Fruit fly (Drosophila melanogaster): ENCODE measurements around the gene CG6144.

The CG6144 gene

DNA sequence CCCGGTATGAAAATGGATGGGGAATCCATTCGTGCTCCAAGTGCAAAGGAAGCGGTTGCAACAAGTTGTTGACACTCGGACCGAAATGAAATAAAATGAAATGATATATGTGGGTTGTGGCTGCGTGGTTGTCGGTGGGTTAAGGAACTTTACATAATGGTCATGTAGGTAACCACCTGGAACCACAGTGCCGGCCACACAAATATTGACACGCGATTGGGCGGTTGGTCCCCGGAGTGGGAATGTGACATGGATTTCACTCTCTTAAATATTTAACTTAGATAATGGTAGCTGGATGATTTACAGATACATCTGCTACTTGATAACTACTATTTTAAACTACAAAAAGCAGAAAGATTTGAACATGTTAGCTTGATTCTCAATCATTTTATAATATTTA, 16.4 kb downstream of the CG6144 start (continued):
- peak; percentile 55; the same call in 2 of the 3 replicates for TF ChIP-seq zfh1 (GFP tag; IDR thresholded peaks at IDR 0.05)
- no peak for TF ChIP-seq Ets65A (GFP tag)
- TF ChIP-seq chm (GFP tag; IDR thresholded peaks at IDR 0.05): peak; percentile 29; the same call in 1 of the 2 replicates
- no peak for TF ChIP-seq CG8359 (GFP tag; optimal IDR thresholded peaks at IDR 0.05; ENCODE audit: borderline replicate concordance)
- peak; percentile 48 for TF ChIP-seq CG3407 (GFP tag; optimal IDR thresholded peaks at IDR 0.05)
- TF ChIP-seq Sox102F (GFP tag; optimal IDR thresholded peaks at IDR 0.05): no peak
- TF ChIP-seq CG17385 (GFP tag; optimal IDR thresholded peaks at IDR 0.05): no peak
- no peak for TF ChIP-seq CG7556 (GFP tag; optimal IDR thresholded peaks at IDR 0.05)
- TF ChIP-seq Doc3 (GFP tag; IDR thresholded peaks at IDR 0.05; ENCODE audit: partially characterized antibody): no peak
- TF ChIP-seq HLH54F (GFP tag; optimal IDR thresholded peaks at IDR 0.05): no peak
- TF ChIP-seq CG2129 (GFP tag; IDR thresholded peaks at IDR 0.05; ENCODE audit: partially characterized antibody): no peak
- TF ChIP-seq CG13624 (GFP tag; optimal IDR thresholded peaks at IDR 0.05): no peak
- TF ChIP-seq tx (GFP tag; optimal IDR thresholded peaks at IDR 0.05): no peak
- TF ChIP-seq CG7928 (GFP tag; optimal IDR thresholded peaks at IDR 0.05): no peak
- TF ChIP-seq CG4854 (GFP tag; optimal IDR thresholded peaks at IDR 0.05): no peak
- TF ChIP-seq CG15011 (GFP tag; optimal IDR thresholded peaks at IDR 0.05): no peak
- TF ChIP-seq CG15696 (tag; optimal IDR thresholded peaks at IDR 0.05): peak; percentile 81
- no peak for TF ChIP-seq gem (tag; optimal IDR thresholded peaks at IDR 0.05)
- no peak for TF ChIP-seq CG17912 (GFP tag; optimal IDR thresholded peaks at IDR 0.05)
- no peak for TF ChIP-seq ind (GFP tag; optimal IDR thresholded peaks at IDR 0.05)
- TF ChIP-seq HmgZ (tag; optimal IDR thresholded peaks at IDR 0.05): no peak
- no peak for TF ChIP-seq CG3281 (GFP tag; optimal IDR thresholded peaks at IDR 0.05)
- no peak for TF ChIP-seq Gug (GFP tag; IDR thresholded peaks at IDR 0.05)
- TF ChIP-seq schlank (tag; optimal IDR thresholded peaks at IDR 0.05): no peak
- TF ChIP-seq pum (GFP tag; optimal IDR thresholded peaks at IDR 0.05): no peak
- no peak for TF ChIP-seq CG3726 (GFP tag; IDR thresholded peaks at IDR 0.05)
- TF ChIP-seq CG4328 (GFP tag; optimal IDR thresholded peaks at IDR 0.05): no peak
- no peak for TF ChIP-seq sim (GFP tag; IDR thresholded peaks at IDR 0.05)
- TF ChIP-seq sug (tag; optimal IDR thresholded peaks at IDR 0.05): no peak
- TF ChIP-seq Jarid2 (GFP tag; optimal IDR thresholded peaks at IDR 0.05): no peak
- no peak for TF ChIP-seq B-H2 (GFP tag; optimal IDR thresholded peaks at IDR 0.05)
- no peak for TF ChIP-seq CG7372 (GFP tag; IDR thresholded peaks at IDR 0.05)
- no peak for TF ChIP-seq cad (GFP tag; optimal IDR thresholded peaks at IDR 0.05)
- TF ChIP-seq ato (GFP tag; IDR thresholded peaks at IDR 0.05; ENCODE audit: partially characterized antibody): no peak
- TF ChIP-seq CG9727 (GFP tag; optimal IDR thresholded peaks at IDR 0.05): peak; percentile 40
- TF ChIP-seq Chrac-16 (GFP tag; optimal IDR thresholded peaks at IDR 0.05): no peak
- TF ChIP-seq CG18764 (GFP tag; optimal IDR thresholded peaks at IDR 0.05): no peak
- no peak for TF ChIP-seq Fer1 (GFP tag; optimal IDR thresholded peaks at IDR 0.05)
- TF ChIP-seq CG15479 (GFP tag; optimal IDR thresholded peaks at IDR 0.05): no peak
- TF ChIP-seq Lhr (GFP tag; optimal IDR thresholded peaks at IDR 0.05): no peak
- TF ChIP-seq MTF-1 (GFP tag; optimal IDR thresholded peaks at IDR 0.05; ENCODE audit: borderline replicate concordance): peak; percentile 65
- TF ChIP-seq CG2120 (GFP tag; optimal IDR thresholded peaks at IDR 0.05): no peak
- TF ChIP-seq sima (GFP tag; optimal IDR thresholded peaks at IDR 0.05): no peak
- no peak for TF ChIP-seq lab (GFP tag; optimal IDR thresholded peaks at IDR 0.05)
- peak; percentile 27; the same call in 1 of the 2 replicates for TF ChIP-seq ara (GFP tag; IDR thresholded peaks at IDR 0.05)
- no peak for TF ChIP-seq Dip2 (GFP tag; IDR thresholded peaks at IDR 0.05)
- peak; percentile 4 for TF ChIP-seq Blimp-1 (GFP tag; optimal IDR thresholded peaks at IDR 0.05)
- TF ChIP-seq Dp (GFP tag; optimal IDR thresholded peaks at IDR 0.05): no peak
- TF ChIP-seq Dip3 (GFP tag; optimal IDR thresholded peaks at IDR 0.05): no peak
- TF ChIP-seq Neu2 (GFP tag; optimal IDR thresholded peaks at IDR 0.05; ENCODE audit: borderline replicate concordance): no peak
- TF ChIP-seq nmo (GFP tag; optimal IDR thresholded peaks at IDR 0.05): no peak

Measured in whole organism, embryonic.